Fruit fly (Drosophila melanogaster) whole organism, embryonic: ENCODE measurements around the gene Ser7.

Source experiments
- Ada2b ChIP-seq: fragments of 200-800 bp; sonication (Bioruptor generic); IDR thresholded peaks from 2 replicates; pipeline ENCODE4 v1.3.6; 2022; ENCODE audit warnings: missing biosample characterization, missing genetic modification characterization
- Asciz ChIP-seq: fragments of 200-800 bp; sonication (Bioruptor generic); optimal IDR thresholded peaks from 2 replicates; lab custom pipeline; 2017; ENCODE audit warnings: missing biosample characterization, mild to moderate bottlenecking, missing genetic modification characterization, missing genetic modification reagents
- CG1024 ChIP-seq: fragments of 200-800 bp; sonication (Bioruptor generic); IDR thresholded peaks from 2 replicates; pipeline ENCODE4 v1.3.6; 2022; ENCODE audit warnings: missing biosample characterization, missing genetic modification characterization
- CG10565 ChIP-seq: fragments of 200-800 bp; sonication (Bioruptor generic); optimal IDR thresholded peaks from 3 replicates; lab custom pipeline; 2016; ENCODE audit warnings: missing biosample characterization, mild to moderate bottlenecking, missing genetic modification characterization
- CG10654 ChIP-seq: fragments of 200-800 bp; sonication (Bioruptor generic); optimal IDR thresholded peaks from 2 replicates; lab custom pipeline; 2016; ENCODE audit warnings: missing biosample characterization, missing genetic modification characterization
- CG1233 ChIP-seq: fragments of 200-800 bp; sonication (Bioruptor generic); optimal IDR thresholded peaks from 4 replicates; lab custom pipeline; 2018; ENCODE audit warnings: missing biosample characterization, mild to moderate bottlenecking, missing genetic modification characterization
- CG12391 ChIP-seq: fragments of 200-800 bp; sonication (Bioruptor generic); optimal IDR thresholded peaks from 3 replicates; lab custom pipeline; 2018; ENCODE audit warnings: missing biosample characterization, mild to moderate bottlenecking, missing genetic modification characterization, moderate library complexity
- CG13424 ChIP-seq: fragments of 200-800 bp; sonication (Bioruptor generic); optimal IDR thresholded peaks from 2 replicates; lab custom pipeline; 2019; ENCODE audit warnings: missing biosample characterization, mild to moderate bottlenecking, missing genetic modification characterization, moderate library complexity
- CG1602 ChIP-seq: fragments of 200-800 bp; sonication (Bioruptor generic); optimal IDR thresholded peaks from 3 replicates; lab custom pipeline; 2016; ENCODE audit warnings: missing biosample characterization, missing genetic modification characterization
- CG17912 ChIP-seq: fragments of 200-800 bp; sonication (Bioruptor generic); optimal IDR thresholded peaks from 2 replicates; lab custom pipeline; 2018; ENCODE audit warnings: missing biosample characterization, mild to moderate bottlenecking, missing genetic modification characterization
- CG3163 ChIP-seq: fragments of 200-800 bp; sonication (Bioruptor generic); optimal IDR thresholded peaks from 3 replicates; lab custom pipeline; 2016; ENCODE audit warnings: missing biosample characterization, missing genetic modification characterization
- CG33557 ChIP-seq: fragments of 200-800 bp; sonication (Bioruptor generic); optimal IDR thresholded peaks from 2 replicates; lab custom pipeline; 2019; ENCODE audit warnings: missing biosample characterization, mild to moderate bottlenecking, missing genetic modification characterization, moderate library complexity
- CG42726 ChIP-seq: fragments of 200-800 bp; sonication (Bioruptor generic); IDR thresholded peaks from 2 replicates; pipeline ENCODE4 v1.3.6; 2022; ENCODE audit warnings: missing biosample characterization, missing genetic modification characterization; ENCODE audit not compliant: partially characterized antibody
- CG4820 ChIP-seq: fragments of 200-800 bp; sonication (Bioruptor generic); optimal IDR thresholded peaks from 3 replicates; lab custom pipeline; 2016; ENCODE audit warnings: missing biosample characterization, missing genetic modification characterization
- CG7271 ChIP-seq: fragments of 200-800 bp; sonication (Bioruptor generic); optimal IDR thresholded peaks from 2 replicates; lab custom pipeline; 2018; ENCODE audit warnings: missing biosample characterization, mild to moderate bottlenecking, missing genetic modification characterization, moderate library complexity
- CG7556 ChIP-seq: fragments of 200-800 bp; sonication (Bioruptor generic); optimal IDR thresholded peaks from 2 replicates; lab custom pipeline; 2017; ENCODE audit warnings: missing biosample characterization, mild to moderate bottlenecking, missing genetic modification characterization
- CG9727 ChIP-seq: fragments of 200-800 bp; sonication (Bioruptor generic); optimal IDR thresholded peaks from 3 replicates; lab custom pipeline; 2017; ENCODE audit warnings: missing biosample characterization, mild to moderate bottlenecking, missing genetic modification characterization
- Dfd ChIP-seq, 2 experiments: fragments of >200 bp; optimal IDR thresholded peaks; 2 replicates each; lab custom pipeline; 2017; ENCODE audit warnings: missing biosample characterization in 2 of 2, missing genetic modification characterization in 2 of 2
- Doc2 ChIP-seq: fragments of 200-800 bp; sonication (Bioruptor generic); IDR thresholded peaks from 2 replicates; pipeline ENCODE4 v1.3.6; 2022; ENCODE audit warnings: missing biosample characterization, missing genetic modification characterization
- Dref ChIP-seq: fragments of 200-800 bp; sonication (Bioruptor generic); IDR thresholded peaks from 2 replicates; pipeline ENCODE4 v1.3.6; 2022; ENCODE audit warnings: missing biosample characterization, missing genetic modification characterization
- Fer1 ChIP-seq: fragments of 200-800 bp; sonication (Bioruptor generic); optimal IDR thresholded peaks from 2 replicates; lab custom pipeline; 2017; ENCODE audit warnings: missing biosample characterization, mild to moderate bottlenecking, missing genetic modification characterization
- Hmr ChIP-seq: fragments of 200-800 bp; sonication (Bioruptor generic); optimal IDR thresholded peaks from 3 replicates; lab custom pipeline; 2017; ENCODE audit warnings: mild to moderate bottlenecking, missing biosample characterization, missing genetic modification reagents, missing genetic modification characterization
- Kr ChIP-seq: fragments of 200-800 bp; sonication (Bioruptor generic); optimal IDR thresholded peaks from 2 replicates; lab custom pipeline; 2017; ENCODE audit warnings: missing biosample characterization, mild to moderate bottlenecking, missing genetic modification characterization
- Lhr ChIP-seq: fragments of 200-800 bp; sonication (Bioruptor generic); optimal IDR thresholded peaks from 3 replicates; lab custom pipeline; 2017; ENCODE audit warnings: mild to moderate bottlenecking, missing biosample characterization, missing genetic modification reagents, missing genetic modification characterization
- Oaz ChIP-seq: fragments of 200-800 bp; sonication (Bioruptor generic); IDR thresholded peaks from 2 replicates; pipeline ENCODE4 v1.3.6; 2022; ENCODE audit warnings: missing biosample characterization, missing genetic modification characterization
- Scr ChIP-seq: fragments of 200-800 bp; sonication (Bioruptor generic); IDR thresholded peaks from 2 replicates; pipeline ENCODE4 v1.3.6; 2022; ENCODE audit warnings: missing biosample characterization, missing genetic modification characterization; ENCODE audit not compliant: partially characterized antibody
- Stat92E ChIP-seq, 3 experiments: fragments of >200 bp in 2 of 3; fragments of 200-800 bp in 1 of 3; sonication (Bioruptor generic) in 1 of 3; optimal IDR thresholded peaks; 2 replicates each; lab custom pipeline; 2017 to 2019; ENCODE audit warnings: missing biosample characterization in 3 of 3, missing genetic modification characterization in 3 of 3, mild to moderate bottlenecking in 1 of 3, moderate library complexity in 1 of 3
- Vsx1 ChIP-seq: fragments of 200-800 bp; sonication (Bioruptor generic); optimal IDR thresholded peaks from 2 replicates; lab custom pipeline; 2017; ENCODE audit warnings: missing biosample characterization, mild to moderate bottlenecking, missing genetic modification characterization, missing genetic modification reagents
- br ChIP-seq: fragments of >200 bp; optimal IDR thresholded peaks from 2 replicates; lab custom pipeline; 2017
- chinmo ChIP-seq: fragments of 200-800 bp; sonication (Bioruptor generic); IDR thresholded peaks from 4 replicates; pipeline ENCODE4 v1.3.6; 2022; ENCODE audit warnings: missing biosample characterization, missing genetic modification characterization; ENCODE audit not compliant: partially characterized antibody
- chn ChIP-seq: fragments of 200-800 bp; sonication (Bioruptor generic); optimal IDR thresholded peaks from 2 replicates; lab custom pipeline; 2016; ENCODE audit warnings: missing biosample characterization, missing genetic modification characterization
- dmrt99B ChIP-seq: fragments of 200-800 bp; sonication (Bioruptor generic); optimal IDR thresholded peaks from 2 replicates; lab custom pipeline; 2018; ENCODE audit warnings: missing biosample characterization, mild to moderate bottlenecking, missing genetic modification characterization, moderate library complexity
- exex ChIP-seq: fragments of 200-800 bp; sonication (Bioruptor generic); optimal IDR thresholded peaks from 4 replicates; lab custom pipeline; 2018; ENCODE audit warnings: missing biosample characterization, mild to moderate bottlenecking, missing genetic modification characterization, moderate library complexity
- gem ChIP-seq: fragments of 200-800 bp; sonication (Bioruptor generic); optimal IDR thresholded peaks from 2 replicates; lab custom pipeline; 2019; ENCODE audit warnings: missing biosample characterization, mild to moderate bottlenecking, missing genetic modification characterization, moderate library complexity
- ken ChIP-seq: fragments of 200-800 bp; sonication (Bioruptor generic); IDR thresholded peaks from 3 replicates; pipeline ENCODE4 v1.3.6; 2022; ENCODE audit warnings: missing biosample characterization, missing genetic modification characterization
- lola ChIP-seq, 3 experiments: fragments of >200 bp in 2 of 3; fragments of 200-800 bp in 1 of 3; sonication (Bioruptor generic) in 1 of 3; optimal IDR thresholded peaks; 2 replicates each; lab custom pipeline; 2017 to 2019; ENCODE audit warnings: missing biosample characterization in 3 of 3, missing genetic modification characterization in 3 of 3, mild to moderate bottlenecking in 1 of 3, moderate library complexity in 1 of 3
- mirr ChIP-seq: fragments of 200-800 bp; sonication (Bioruptor generic); optimal IDR thresholded peaks from 3 replicates; lab custom pipeline; 2018; ENCODE audit warnings: missing biosample characterization, mild to moderate bottlenecking, missing genetic modification characterization
- odd ChIP-seq: fragments of 200-800 bp; sonication (Bioruptor generic); optimal IDR thresholded peaks from 2 replicates; lab custom pipeline; 2017; ENCODE audit warnings: missing biosample characterization, mild to moderate bottlenecking, missing genetic modification characterization
- pan ChIP-seq, 4 experiments: fragments of >200 bp in 3 of 4; fragments of 200-800 bp in 1 of 4; sonication (Bioruptor generic) in 1 of 4; optimal IDR thresholded peaks in 3 of 4; IDR thresholded peaks in 1 of 4; 2 replicates each; pipeline versions ENCODE4 v1.3.6 to Lab custom; 2017 to 2022; ENCODE audit warnings: missing biosample characterization in 2 of 4, missing genetic modification characterization in 2 of 4, mixed read lengths in 1 of 4
- pros ChIP-seq: fragments of 200-800 bp; sonication (Bioruptor generic); optimal IDR thresholded peaks from 3 replicates; lab custom pipeline; 2019; ENCODE audit warnings: missing biosample characterization, mild to moderate bottlenecking, missing genetic modification characterization, moderate library complexity
- ranshi ChIP-seq: fragments of 200-800 bp; sonication (Bioruptor generic); IDR thresholded peaks from 2 replicates; pipeline ENCODE4 v1.3.6; 2022; ENCODE audit warnings: missing biosample characterization, missing genetic modification characterization
- ro ChIP-seq: fragments of 200-800 bp; sonication (Bioruptor generic); IDR thresholded peaks from 2 replicates; pipeline ENCODE4 v1.3.6; 2022; ENCODE audit warnings: missing biosample characterization, missing genetic modification characterization
- shn ChIP-seq: fragments of 200-800 bp; sonication (Bioruptor generic); optimal IDR thresholded peaks from 3 replicates; lab custom pipeline; 2016; ENCODE audit warnings: missing biosample characterization, missing genetic modification characterization
- slp2 ChIP-seq: fragments of 200-800 bp; sonication (Bioruptor generic); optimal IDR thresholded peaks from 2 replicates; lab custom pipeline; 2016; ENCODE audit warnings: missing biosample characterization, missing genetic modification characterization
- stc ChIP-seq: fragments of 200-800 bp; sonication (Bioruptor generic); IDR thresholded peaks from 2 replicates; pipeline ENCODE4 v1.3.6; 2022; ENCODE audit warnings: missing biosample characterization, missing genetic modification characterization
- stwl ChIP-seq: fragments of 200-800 bp; sonication (Bioruptor generic); optimal IDR thresholded peaks from 3 replicates; lab custom pipeline; 2018; ENCODE audit warnings: missing biosample characterization, mild to moderate bottlenecking, missing genetic modification characterization, moderate library complexity
- tx ChIP-seq: fragments of 200-800 bp; sonication (Bioruptor generic); optimal IDR thresholded peaks from 2 replicates; lab custom pipeline; 2016; ENCODE audit warnings: missing biosample characterization, missing genetic modification characterization

The Ser7 gene

DNA sequence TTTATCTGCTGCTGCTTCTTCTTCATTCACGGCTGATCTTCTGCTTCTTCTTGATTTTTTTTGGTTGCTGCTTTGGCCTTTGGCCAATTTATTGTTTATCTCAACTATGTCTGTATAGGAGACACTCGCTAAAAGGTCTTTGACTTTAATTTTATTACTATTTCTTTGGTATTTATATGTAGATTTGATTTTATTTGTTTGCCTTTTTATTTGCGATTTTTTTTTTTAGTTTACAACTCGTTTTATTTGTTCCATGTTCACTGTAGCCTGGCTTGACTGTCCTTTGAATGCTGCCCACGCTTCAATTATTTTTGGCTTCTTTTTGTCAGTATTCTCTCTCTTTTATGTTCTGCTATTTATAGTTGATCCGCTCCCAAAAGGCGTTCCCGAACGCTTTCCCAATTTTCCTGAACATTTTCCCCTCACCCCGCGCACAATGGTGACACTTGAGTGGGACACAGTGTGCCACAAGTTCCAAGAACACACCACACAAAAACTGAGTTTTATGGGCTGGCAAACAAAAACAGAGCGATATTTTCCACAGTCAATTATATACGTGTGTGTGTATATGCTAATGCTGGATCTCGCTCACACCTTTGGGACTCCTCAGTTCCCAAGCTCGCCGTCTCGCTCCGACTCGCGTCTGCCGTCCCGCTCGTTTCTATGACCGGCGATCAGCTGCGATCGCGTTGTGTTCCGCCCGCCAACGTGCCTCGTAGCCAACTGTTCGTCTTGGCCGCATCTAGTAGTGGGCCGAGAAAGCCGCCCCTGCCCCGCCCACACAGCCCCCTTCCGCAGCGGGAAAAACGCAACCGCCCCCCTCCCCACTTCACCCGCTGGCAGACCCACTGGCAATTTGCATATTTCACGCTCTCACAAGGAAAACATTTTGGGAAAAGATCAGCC lies 11.2 kb downstream of the Ser7 start, which contains the start of gene CG15247 (continued):
- TF ChIP-seq ken (peak; percentile 77), Doc2 (GFP tag; lab: Robert Waterston, UW) (no peak), CG9727 (peak; percentile 67), CG42726 (no peak), CG1602 (peak; percentile 69), stc (peak; percentile 71), CG1233 (GFP tag; lab: Kevin White, UChicago) (peak; percentile 50), CG3163 (GFP tag; lab: Kevin White, UChicago) (peak; percentile 24), chinmo (GFP tag; lab: Robert Waterston, UW) (0 out of 4 replicates have a peak, but pooled peaks have one; percentile 63), CG17912 (GFP tag; lab: Kevin White, UChicago) (no peak), tx (peak; percentile 13), CG10565 (no peak), lola (GFP tag; optimal IDR thresholded peaks at IDR 0.05; lab: Kevin White, UChicago) (peak in 1 of 3 experiments; percentile 56), pan (optimal IDR thresholded peaks at IDR 0.05; lab: Kevin White, UChicago) (no peak), pan (GFP tag; optimal IDR thresholded peaks at IDR 0.05 in 1 of 2, IDR thresholded peaks at IDR 0.05 in 1 of 2) (peak in 1 of 2 experiments; percentile 87), Hmr (GFP tag; lab: Kevin White, UChicago) (peak; percentile 62), Vsx1 (peak; percentile 14), Fer1 (GFP tag; lab: Kevin White, UChicago) (peak; percentile 50), ranshi (GFP tag; lab: Robert Waterston, UW) (peak; percentile 79), Stat92E (GFP tag; optimal IDR thresholded peaks at IDR 0.05; lab: Kevin White, UChicago) (no peak), slp2 (GFP tag; lab: Kevin White, UChicago) (peak; percentile 54), ro (GFP tag; lab: Robert Waterston, UW) (peak; percentile 64), CG33557 (GFP tag; lab: Kevin White, UChicago) (peak; percentile 16), CG13424 (tag; lab: Kevin White, UChicago) (peak; percentile 85), Kr (GFP tag; lab: Kevin White, UChicago) (no peak), br (lab: Kevin White, UChicago) (no peak), CG7271 (tag; lab: Kevin White, UChicago) (no peak), CG12391 (tag; lab: Kevin White, UChicago) (peak; percentile 72), Lhr (GFP tag; lab: Kevin White, UChicago) (peak; percentile 8), Asciz (GFP tag; lab: Kevin White, UChicago) (peak; percentile 46), CG1024 (peak; percentile 52; the same call in 1 of the 2 replicates), chn (GFP tag; lab: Kevin White, UChicago) (no peak), Dfd (GFP tag; optimal IDR thresholded peaks at IDR 0.05; lab: Kevin White, UChicago) (no peak), CG4820 (GFP tag; lab: Kevin White, UChicago) (peak; percentile 61), pros (no peak), dmrt99B (peak; percentile 81), odd (GFP tag; lab: Kevin White, UChicago) (peak; percentile 16), Ada2b (peak; percentile 83), Scr (GFP tag; lab: Robert Waterston, UW) (no peak), gem (tag; lab: Kevin White, UChicago) (peak; percentile 87), exex (tag; lab: Kevin White, UChicago) (peak; percentile 17), CG10654 (peak; percentile 53), CG7556 (GFP tag; lab: Kevin White, UChicago) (peak; percentile 66), stwl (tag; lab: Kevin White, UChicago) (no peak), Oaz (GFP tag; lab: Robert Waterston, UW) (0 out of 2 replicates have a peak, but pooled peaks have one; percentile 10), shn (GFP tag; lab: Kevin White, UChicago) (no peak), mirr (no peak), Dref (GFP tag; lab: Robert Waterston, UW) (no peak)
